Worm (Caenorhabditis elegans): ENCODE data around the gene col-160.
A peak's percentile ranks its signal among the peaks of the same experiment; 100 is the strongest.

col-160 gene

ce11 chrV:13176117-13176753 lies 25.8 kb downstream of the col-160 start, which contains the start of gene him-17:
TSS of gene him-17 (plus strand) at chrV:13176711.
- TF ChIP-seq egl-18 (GFP tag; IDR thresholded peaks at IDR 0.05) (no peak), dox-1 (GFP tag; IDR thresholded peaks at IDR 0.05) (peak; percentile 61; the same call in 1 of the 2 replicates), zfh-2 (GFP tag; conservative IDR thresholded peaks at IDR 0.05) (no peak), sptf-2 (GFP tag; optimal IDR thresholded peaks at IDR 0.05) (no peak), gei-17 (GFP tag; optimal IDR thresholded peaks at IDR 0.05) (no peak), akir-1 (GFP tag; optimal IDR thresholded peaks at IDR 0.05) (no peak), F22D6.2 (tag; optimal IDR thresholded peaks at IDR 0.05) (no peak), let-607 (tag; optimal IDR thresholded peaks at IDR 0.05) (no peak), madf-6 (GFP tag; IDR thresholded peaks at IDR 0.05) (peak; percentile 56), F49E8.2 (tag; optimal IDR thresholded peaks at IDR 0.05; ENCODE audit: insufficient read depth) (no peak), chd-7 (tag; optimal IDR thresholded peaks at IDR 0.05) (no peak), efl-1 (GFP tag; optimal IDR thresholded peaks at IDR 0.05) (peak; percentile 3), ceh-79 (tag; optimal IDR thresholded peaks at IDR 0.05) (no peak), cebp-1 (GFP tag; IDR thresholded peaks at IDR 0.05) (no peak), cebp-1 (tag; optimal IDR thresholded peaks at IDR 0.05) (peak; percentile 45), Y79H2A.3 (GFP tag; conservative IDR thresholded peaks at IDR 0.05) (no peak), ceh-27 (GFP tag; optimal IDR thresholded peaks at IDR 0.05) (no peak), nfya-2 (GFP tag; IDR thresholded peaks at IDR 0.05) (no peak), rpc-1 (optimal IDR thresholded peaks at IDR 0.05) (peak; percentile 38), rpc-1 (tag; optimal IDR thresholded peaks at IDR 0.05) (no peak), F57A8.1 (GFP tag; optimal IDR thresholded peaks at IDR 0.05) (no peak), tbx-9 (tag; optimal IDR thresholded peaks at IDR 0.05; ENCODE audit: borderline replicate concordance) (no peak), F37B4.10 (GFP tag; IDR thresholded peaks at IDR 0.05) (no peak), ccch-3 (GFP tag; optimal IDR thresholded peaks at IDR 0.05) (no peak), lin-26 (GFP tag; IDR thresholded peaks at IDR 0.05) (no peak), F23B12.7 (tag; optimal IDR thresholded peaks at IDR 0.05; ENCODE audit: insufficient read depth) (peak; percentile 49), madf-3 (GFP tag; IDR thresholded peaks at IDR 0.05) (peak; percentile 33; the same call in 1 of the 2 replicates), ztf-22 (GFP tag; optimal IDR thresholded peaks at IDR 0.05) (no peak), ztf-26 (tag; optimal IDR thresholded peaks at IDR 0.05) (no peak), F57C9.4 (tag; optimal IDR thresholded peaks at IDR 0.05) (no peak), nhr-80 (tag; optimal IDR thresholded peaks at IDR 0.05) (no peak), F39B2.1 (GFP tag; IDR thresholded peaks at IDR 0.05) (no peak), zim-3 (tag; optimal IDR thresholded peaks at IDR 0.05) (no peak), Y53F4B.3 (GFP tag; IDR thresholded peaks at IDR 0.05) (no peak), nhr-27 (tag; optimal IDR thresholded peaks at IDR 0.05) (no peak), lin-54 (GFP tag; optimal IDR thresholded peaks at IDR 0.05) (no peak), ztf-28 (GFP tag; IDR thresholded peaks at IDR 0.05) (no peak), mcd-1 (GFP tag; IDR thresholded peaks at IDR 0.05) (peak; percentile 44), lir-1 (GFP tag; conservative IDR thresholded peaks at IDR 0.05) (no peak), nhr-90 (tag; optimal IDR thresholded peaks at IDR 0.05) (no peak), snpc-1.1 (tag; optimal IDR thresholded peaks at IDR 0.05; ENCODE audit: insufficient read depth) (no peak), rec-8 (tag; optimal IDR thresholded peaks at IDR 0.05) (no peak), hmg-20 (GFP tag; IDR thresholded peaks at IDR 0.05) (no peak), snpc-1.3 (tag; optimal IDR thresholded peaks at IDR 0.05; ENCODE audit: insufficient read depth) (peak; percentile 10), lin-35 (GFP tag; optimal IDR thresholded peaks at IDR 0.05) (peak in 1 of 3 experiments; percentile 17), hmg-1.2 (GFP tag; IDR thresholded peaks at IDR 0.05) (no peak), ama-1 (optimal IDR thresholded peaks at IDR 0.05) (no peak), ama-1 (GFP tag; optimal IDR thresholded peaks at IDR 0.05) (peak in 1 of 2 experiments; percentile 20)
